Worm (Caenorhabditis elegans): Measurements from ENCODE around the gene K08B12.3.
A peak's percentile ranks its signal among the peaks of the same experiment; 100 is the strongest.

K08B12.3 gene

DNA sequence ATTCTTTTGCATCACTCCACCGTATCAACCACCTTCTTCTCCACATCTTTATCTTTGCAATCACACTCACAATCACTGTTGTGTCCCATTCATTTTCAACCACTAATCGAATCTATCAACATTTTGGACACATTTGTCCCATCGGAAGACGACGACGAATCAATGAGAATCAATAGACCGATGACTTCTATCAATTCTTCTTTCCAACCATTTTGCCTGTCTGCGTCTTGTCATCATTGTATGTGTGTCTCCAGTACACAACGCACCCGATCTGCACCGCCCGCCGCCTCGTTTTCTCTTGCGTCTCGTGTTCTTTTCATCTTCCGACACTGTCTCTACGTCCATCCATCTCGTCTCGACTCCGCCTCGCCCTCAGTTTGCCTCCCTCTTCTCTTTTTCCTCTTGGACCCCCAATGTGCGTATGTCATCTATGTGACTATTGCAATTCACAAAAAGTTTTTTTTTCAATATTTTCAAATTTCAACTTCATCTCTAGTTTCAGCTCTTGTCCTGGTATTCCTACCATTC lies 11.5 kb downstream of the K08B12.3 start, which contains the start of gene dmd-7:
TSS of gene dmd-7 (plus strand) at position 478 of the 528 bp plus-strand sequence.
- TF ChIP-seq zag-1 (tag; optimal IDR thresholded peaks at IDR 0.05) (no peak), nfya-1 (tag; optimal IDR thresholded peaks at IDR 0.05; ENCODE audit: insufficient read depth) (peak; percentile 84), eor-1 (tag; optimal IDR thresholded peaks at IDR 0.05) (no peak), ztf-11 (tag; optimal IDR thresholded peaks at IDR 0.05) (no peak), hmg-11 (tag; optimal IDR thresholded peaks at IDR 0.05) (peak; percentile 67), elt-3 (tag; optimal IDR thresholded peaks at IDR 0.05) (peak; percentile 60 to 90 (median 85)), fkh-10 (GFP tag; optimal IDR thresholded peaks at IDR 0.05) (no peak), ceh-9 (tag; optimal IDR thresholded peaks at IDR 0.05) (no peak), aly-2 (tag; optimal IDR thresholded peaks at IDR 0.05) (no peak), unc-62 (GFP tag; optimal IDR thresholded peaks at IDR 0.05) (peak; percentile 78), egl-27 (tag; optimal IDR thresholded peaks at IDR 0.05) (peak; percentile 85), nhr-12 (tag; optimal IDR thresholded peaks at IDR 0.05) (no peak), fkh-2 (tag; optimal IDR thresholded peaks at IDR 0.05) (no peak), lin-39 (tag; optimal IDR thresholded peaks at IDR 0.05) (peak; percentile 88), snpc-4 (tag; optimal IDR thresholded peaks at IDR 0.05) (peak; percentile 21), lin-15B (tag; optimal IDR thresholded peaks at IDR 0.05) (peak; percentile 21), tbx-2 (tag; optimal IDR thresholded peaks at IDR 0.05) (peak; percentile 89), pqm-1 (tag; optimal IDR thresholded peaks at IDR 0.05) (peak; percentile 86), nhr-28 (tag; optimal IDR thresholded peaks at IDR 0.05) (peak; percentile 23), elt-2 (tag; optimal IDR thresholded peaks at IDR 0.05) (peak; percentile 62), skn-1 (tag; optimal IDR thresholded peaks at IDR 0.05) (peak; percentile 34), pha-4 (tag; optimal IDR thresholded peaks at IDR 0.05) (peak; percentile 96), sea-2 (GFP tag; optimal IDR thresholded peaks at IDR 0.05) (peak; percentile 51), fos-1 (tag; optimal IDR thresholded peaks at IDR 0.05) (no peak), ztf-4 (tag; optimal IDR thresholded peaks at IDR 0.05) (peak; percentile 53), ama-1 (optimal IDR thresholded peaks at IDR 0.05) (no peak), egl-5 (tag; optimal IDR thresholded peaks at IDR 0.05) (peak; percentile 6), nhr-76 (tag; optimal IDR thresholded peaks at IDR 0.05) (no peak), unc-39 (tag; optimal IDR thresholded peaks at IDR 0.05) (no peak), mdl-1 (tag; optimal IDR thresholded peaks at IDR 0.05) (peak; percentile 76), nhr-43 (tag; optimal IDR thresholded peaks at IDR 0.05; ENCODE audit: poor library complexity, severe bottlenecking) (peak; percentile 98), nhr-23 (tag; optimal IDR thresholded peaks at IDR 0.05) (peak; percentile 96), ceh-16 (tag; optimal IDR thresholded peaks at IDR 0.05) (no peak), daf-12 (tag; optimal IDR thresholded peaks at IDR 0.05) (no peak), nhr-11 (tag; optimal IDR thresholded peaks at IDR 0.05) (peak; percentile 48), R02D3.7 (tag; optimal IDR thresholded peaks at IDR 0.05) (peak; percentile 76), jun-1 (tag; optimal IDR thresholded peaks at IDR 0.05) (peak; percentile 76), nhr-77 (tag; optimal IDR thresholded peaks at IDR 0.05) (no peak), ZK546.5 (tag; optimal IDR thresholded peaks at IDR 0.05) (no peak), nhr-25 (tag; optimal IDR thresholded peaks at IDR 0.05) (peak; percentile 96), nhr-237 (tag; optimal IDR thresholded peaks at IDR 0.05) (no peak), nhr-67 (tag; optimal IDR thresholded peaks at IDR 0.05) (no peak), elt-1 (tag; optimal IDR thresholded peaks at IDR 0.05) (peak; percentile 44), lsy-12 (tag; optimal IDR thresholded peaks at IDR 0.05) (peak; percentile 79), ceh-28 (tag; optimal IDR thresholded peaks at IDR 0.05) (peak; percentile 81), mml-1 (tag; optimal IDR thresholded peaks at IDR 0.05) (no peak), ceh-82 (tag; optimal IDR thresholded peaks at IDR 0.05) (peak; percentile 70)

All from whole organism, L3 larva.